Fruit fly (Drosophila melanogaster): ENCODE data around the gene Act5C.
A peak's percentile ranks its signal among the peaks of the same experiment; 100 is the strongest.

The Act5C gene

DNA sequence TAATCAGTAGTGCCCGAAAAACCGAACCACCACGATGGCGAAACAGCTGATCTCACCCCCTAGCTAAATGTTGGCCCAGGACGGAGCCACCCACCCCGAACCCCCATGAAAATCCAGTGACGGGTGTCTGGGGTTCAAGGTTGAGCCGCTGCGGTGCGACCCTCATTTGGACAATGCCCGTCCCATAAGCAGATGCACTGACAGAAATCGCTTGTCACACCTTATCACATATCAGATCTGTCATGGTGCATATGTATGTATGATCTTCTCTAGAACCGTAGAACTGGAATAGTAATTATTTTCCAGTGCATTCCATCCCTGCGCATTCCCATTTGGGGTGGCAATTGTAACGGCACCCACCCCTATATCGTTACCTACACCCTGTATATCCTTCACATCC is 11.7 kb upstream of the Act5C start (continued):
- TF ChIP-seq CG12104 (GFP tag; optimal IDR thresholded peaks at IDR 0.05) (no peak), Lhr (GFP tag; optimal IDR thresholded peaks at IDR 0.05) (no peak), Atf-2 (GFP tag; optimal IDR thresholded peaks at IDR 0.05) (no peak), NC2α (GFP tag; optimal IDR thresholded peaks at IDR 0.05) (no peak), ken (GFP tag; IDR thresholded peaks at IDR 0.05) (0 out of 3 replicates have a peak, but pooled peaks have one; percentile 48), tna (GFP tag; IDR thresholded peaks at IDR 0.05; ENCODE audit: partially characterized antibody) (no peak), Blimp-1 (GFP tag; optimal IDR thresholded peaks at IDR 0.05) (peak; percentile 29), prd (optimal IDR thresholded peaks at IDR 0.05) (no peak), prd (GFP tag; IDR thresholded peaks at IDR 0.05) (peak; percentile 42; the same call in 2 of the 3 replicates), D (optimal IDR thresholded peaks at IDR 0.05) (no peak), D (GFP tag; optimal IDR thresholded peaks at IDR 0.05) (peak; percentile 48), dpn (GFP tag; optimal IDR thresholded peaks at IDR 0.05) (peak in 1 of 2 experiments; percentile 34), CG8924 (tag; optimal IDR thresholded peaks at IDR 0.05) (peak; percentile 36), vvl (GFP tag; IDR thresholded peaks at IDR 0.05) (peak; percentile 53; the same call in 1 of the 2 replicates), dysf (GFP tag; IDR thresholded peaks at IDR 0.05) (peak; percentile 32; the same call in 2 of the 3 replicates), pho (GFP tag; optimal IDR thresholded peaks at IDR 0.05) (no peak), MESR4 (GFP tag; optimal IDR thresholded peaks at IDR 0.05) (no peak), maf-S (GFP tag; optimal IDR thresholded peaks at IDR 0.05) (no peak), CG15073 (GFP tag; optimal IDR thresholded peaks at IDR 0.05) (no peak), Adf1 (GFP tag; IDR thresholded peaks at IDR 0.05) (no peak), Hr3 (GFP tag; optimal IDR thresholded peaks at IDR 0.05) (peak; percentile 2), HLH3B (GFP tag; IDR thresholded peaks at IDR 0.05) (peak; percentile 33; the same call in 1 of the 2 replicates), CG4854 (GFP tag; optimal IDR thresholded peaks at IDR 0.05) (no peak), CG9609 (GFP tag; optimal IDR thresholded peaks at IDR 0.05) (no peak), CG8478 (optimal IDR thresholded peaks at IDR 0.05) (no peak), CG9215 (GFP tag; IDR thresholded peaks at IDR 0.05) (no peak), cwo (GFP tag; optimal IDR thresholded peaks at IDR 0.05) (no peak), Mad (GFP tag; optimal IDR thresholded peaks at IDR 0.05) (no peak), peb (GFP tag; IDR thresholded peaks at IDR 0.05) (no peak), Dek (tag; optimal IDR thresholded peaks at IDR 0.05) (no peak), CG3065 (GFP tag; optimal IDR thresholded peaks at IDR 0.05) (no peak), sima (GFP tag; optimal IDR thresholded peaks at IDR 0.05) (no peak), toy (GFP tag; IDR thresholded peaks at IDR 0.05) (no peak), CG10431 (GFP tag; optimal IDR thresholded peaks at IDR 0.05) (no peak), ERR (GFP tag; optimal IDR thresholded peaks at IDR 0.05) (no peak), wdn (GFP tag; IDR thresholded peaks at IDR 0.05) (no peak), CG17361 (GFP tag; IDR thresholded peaks at IDR 0.05) (0 out of 3 replicates have a peak, but pooled peaks have one; percentile 14), CG17385 (GFP tag; optimal IDR thresholded peaks at IDR 0.05) (no peak), sr (GFP tag; IDR thresholded peaks at IDR 0.05) (no peak), CG31365 (tag; optimal IDR thresholded peaks at IDR 0.05) (no peak), tgo (GFP tag; IDR thresholded peaks at IDR 0.05) (peak; percentile 32; the same call in 1 of the 3 replicates), CG17328 (GFP tag; IDR thresholded peaks at IDR 0.05) (no peak), CG7963 (GFP tag; IDR thresholded peaks at IDR 0.05; ENCODE audit: partially characterized antibody) (no peak), CG11093 (GFP tag; IDR thresholded peaks at IDR 0.05) (no peak), E2f1 (GFP tag; IDR thresholded peaks at IDR 0.05) (no peak), CG7987 (GFP tag; optimal IDR thresholded peaks at IDR 0.05) (no peak), CG7357 (GFP tag; IDR thresholded peaks at IDR 0.05) (no peak), Tbp (GFP tag; optimal IDR thresholded peaks at IDR 0.05) (no peak), vnd (GFP tag; IDR thresholded peaks at IDR 0.05; ENCODE audit: partially characterized antibody) (no peak), CG1792 (GFP tag; optimal IDR thresholded peaks at IDR 0.05) (no peak), CG17359 (tag; optimal IDR thresholded peaks at IDR 0.05) (peak; percentile 30), CG33213 (GFP tag; optimal IDR thresholded peaks at IDR 0.05) (no peak), Oli (tag; optimal IDR thresholded peaks at IDR 0.05) (peak; percentile 24)

All from whole organism, embryonic.